Worm (Caenorhabditis elegans): Measurements from ENCODE around the gene ivns-1.

- TF ChIP-seq ceh-40 (GFP tag; IDR thresholded peaks at IDR 0.05) (no peak), F22D6.2 (tag; optimal IDR thresholded peaks at IDR 0.05) (no peak), ama-1 (optimal IDR thresholded peaks at IDR 0.05) (no peak), ama-1 (GFP tag; optimal IDR thresholded peaks at IDR 0.05) (no peak), attf-3 (GFP tag; conservative IDR thresholded peaks at IDR 0.05) (no peak), B0035.1 (tag; optimal IDR thresholded peaks at IDR 0.05) (no peak), dpff-1 (tag; optimal IDR thresholded peaks at IDR 0.05) (no peak), pha-4 (tag; optimal IDR thresholded peaks at IDR 0.05) (no peak), F49E8.2 (tag; optimal IDR thresholded peaks at IDR 0.05; ENCODE audit: insufficient read depth) (no peak), nfya-2 (GFP tag; IDR thresholded peaks at IDR 0.05) (no peak), F10E7.11 (tag; optimal IDR thresholded peaks at IDR 0.05) (no peak), him-1 (tag; optimal IDR thresholded peaks at IDR 0.05) (no peak), Y56A3A.18 (GFP tag; IDR thresholded peaks at IDR 0.05) (no peak), chd-7 (tag; optimal IDR thresholded peaks at IDR 0.05) (no peak), nfya-1 (tag; optimal IDR thresholded peaks at IDR 0.05; ENCODE audit: borderline replicate concordance, insufficient read depth) (no peak)
These were observed 2.1 kb upstream of the ivns-1 start for ce11 chrX:12636242-12636641.
